Worm (Caenorhabditis elegans) whole organism, L4 larva: Measurements from ENCODE around the gene F31B12.3.

Experiments used
- F26F4.8 ChIP-seq: fragments of 200-800 bp; sonication (Bioruptor generic); conservative IDR thresholded peaks from 2 replicates; pipeline ENCODE4 v1.3.6; 2022; ENCODE audit warnings: missing genetic modification characterization, missing compliant biosample characterization
- F37D6.2 ChIP-seq: sonication (generic microtip); optimal IDR thresholded peaks from 2 replicates; lab custom pipeline; 2016; ENCODE audit warnings: mild to moderate bottlenecking, missing genetic modification characterization, missing compliant biosample characterization
- F49E8.2 ChIP-seq: sonication (generic microtip); optimal IDR thresholded peaks from 2 replicates; lab custom pipeline; 2016; ENCODE audit warnings: missing compliant biosample characterization, mild to moderate bottlenecking, missing genetic modification characterization, borderline replicate concordance
- Y5F2A.4 ChIP-seq: fragments of 200-800 bp; sonication (Bioruptor generic); optimal IDR thresholded peaks from 2 replicates; lab custom pipeline; 2018; ENCODE audit warnings: mild to moderate bottlenecking, missing genetic modification characterization, missing compliant biosample characterization
- ZK546.5 ChIP-seq, 2 experiments: sonication (generic microtip); optimal IDR thresholded peaks; 2 replicates each; lab custom pipeline; 2017; ENCODE audit warnings: missing biosample characterization in 2 of 2, missing genetic modification characterization in 2 of 2
- aha-1 ChIP-seq: fragments of 150-350 bp; peaks from one replicate; lab custom pipeline; 2014; ENCODE audit warnings: missing biosample characterization, missing genetic modification characterization
- ceh-44 ChIP-seq: fragments of 200-800 bp; sonication (Bioruptor generic); IDR thresholded peaks from 2 replicates; pipeline ENCODE4 v1.3.6; 2022; ENCODE audit warnings: missing genetic modification reagents, missing genetic modification characterization, missing compliant biosample characterization
- ceh-82 ChIP-seq: sonication (generic microtip); optimal IDR thresholded peaks from 2 replicates; lab custom pipeline; 2017; ENCODE audit warnings: missing biosample characterization, missing genetic modification characterization
- daf-12 ChIP-seq: fragments of 150-350 bp; optimal IDR thresholded peaks from 2 replicates; lab custom pipeline; 2014; ENCODE audit warnings: missing biosample characterization, missing genetic modification reagents, missing genetic modification characterization
- daf-16 ChIP-seq, 3 experiments: sonication (generic microtip); optimal IDR thresholded peaks; 2 replicates each; lab custom pipeline; 2016 to 2017; ENCODE audit warnings: missing genetic modification characterization in 3 of 3, missing genetic modification reagents in 3 of 3, mild to moderate bottlenecking in 2 of 3, missing compliant biosample characterization in 2 of 3, missing biosample characterization in 1 of 3, moderate library complexity in 1 of 3
- daf-8 ChIP-seq: fragments of 200-800 bp; sonication (Bioruptor generic); IDR thresholded peaks from 2 replicates; pipeline ENCODE4 v1.3.6; 2022; ENCODE audit warnings: missing genetic modification characterization, missing compliant biosample characterization
- dmd-6 ChIP-seq: fragments of 200-800 bp; sonication (Bioruptor generic); IDR thresholded peaks from 2 replicates; pipeline ENCODE4 v1.3.6; 2022; ENCODE audit warnings: missing genetic modification reagents, missing genetic modification characterization, missing compliant biosample characterization
- duxl-1 ChIP-seq: sonication (generic microtip); optimal IDR thresholded peaks from 2 replicates; lab custom pipeline; 2016; ENCODE audit warnings: mild to moderate bottlenecking, missing genetic modification characterization, moderate library complexity, missing compliant biosample characterization; ENCODE audit not compliant: poor library complexity
- dve-1 ChIP-seq: sonication (generic microtip); optimal IDR thresholded peaks from 2 replicates; lab custom pipeline; 2017; ENCODE audit warnings: antibody characterized with exemption, mild to moderate bottlenecking, missing genetic modification characterization, missing compliant biosample characterization; ENCODE audit not compliant: insufficient read depth
- egl-43 ChIP-seq: fragments of 200-800 bp; sonication (Bioruptor generic); IDR thresholded peaks from 2 replicates; pipeline ENCODE4 v1.3.6; 2022; ENCODE audit warnings: missing genetic modification reagents, missing genetic modification characterization, missing compliant biosample characterization
- hlh-11 ChIP-seq: fragments of 200-800 bp; sonication (Bioruptor generic); optimal IDR thresholded peaks from 2 replicates; lab custom pipeline; 2018; ENCODE audit warnings: mild to moderate bottlenecking, missing genetic modification characterization, missing compliant biosample characterization
- hlh-30 ChIP-seq: sonication (generic microtip); optimal IDR thresholded peaks from 2 replicates; lab custom pipeline; 2017; ENCODE audit warnings: antibody characterized with exemption, mild to moderate bottlenecking, missing genetic modification characterization, missing compliant biosample characterization; ENCODE audit not compliant: insufficient read depth
- lin-13 ChIP-seq: fragments of 150-350 bp; optimal IDR thresholded peaks from 2 replicates; lab custom pipeline; 2014; ENCODE audit warnings: missing biosample characterization, missing genetic modification reagents, missing genetic modification characterization
- lin-38 ChIP-seq: fragments of 200-800 bp; sonication (Bioruptor generic); IDR thresholded peaks from 2 replicates; pipeline ENCODE4 v1.3.6; 2022; ENCODE audit warnings: missing genetic modification reagents, missing genetic modification characterization, missing compliant biosample characterization
- lsy-2 ChIP-seq, 2 experiments: fragments of 150-350 bp in 1 of 2; sonication (generic microtip) in 1 of 2; optimal IDR thresholded peaks; 2 replicates each; lab custom pipeline; 2014 to 2017; ENCODE audit warnings: missing biosample characterization in 2 of 2, missing genetic modification characterization in 2 of 2
- mdl-1 ChIP-seq, 2 experiments: fragments of 150-350 bp in 1 of 2; sonication (generic microtip) in 1 of 2; optimal IDR thresholded peaks; 2 replicates each; lab custom pipeline; 2014 to 2017; ENCODE audit warnings: missing biosample characterization in 2 of 2, missing genetic modification characterization in 2 of 2
- mep-1 ChIP-seq: fragments of 150-350 bp; sonication (generic microtip); optimal IDR thresholded peaks from 3 replicates; lab custom pipeline; 2014; ENCODE audit warnings: missing biosample characterization, missing genetic modification characterization
- mxl-2 ChIP-seq: fragments of 200-800 bp; sonication (Bioruptor generic); conservative IDR thresholded peaks from 2 replicates; pipeline ENCODE4 v1.3.6; 2022; ENCODE audit warnings: missing genetic modification reagents, missing genetic modification characterization, missing compliant biosample characterization
- nhr-28 ChIP-seq: fragments of 150-350 bp; optimal IDR thresholded peaks from 2 replicates; lab custom pipeline; 2014; ENCODE audit warnings: missing biosample characterization, missing genetic modification characterization
- nhr-6 ChIP-seq: fragments of 150-350 bp; optimal IDR thresholded peaks from 2 replicates; lab custom pipeline; 2014; ENCODE audit warnings: missing biosample characterization, missing genetic modification characterization
- nhr-77 ChIP-seq: fragments of 150-350 bp; optimal IDR thresholded peaks from 2 replicates; lab custom pipeline; 2014; ENCODE audit warnings: missing biosample characterization, missing genetic modification characterization
- pha-4 ChIP-seq, 2 experiments: fragments of 150-350 bp in 1 of 2; fragments of 200-800 bp in 1 of 2; sonication (Bioruptor generic) in 1 of 2; IDR thresholded peaks in 1 of 2; optimal IDR thresholded peaks in 1 of 2; 2 replicates each; pipeline versions ENCODE4 v1.3.6 to Lab custom; 2014 to 2022; ENCODE audit warnings: missing genetic modification characterization in 2 of 2, missing genetic modification reagents in 2 of 2, missing biosample characterization in 1 of 2, missing compliant biosample characterization in 1 of 2
- php-3 ChIP-seq: fragments of 200-800 bp; sonication (Bioruptor generic); IDR thresholded peaks from 2 replicates; pipeline ENCODE4 v1.3.6; 2022; ENCODE audit warnings: missing genetic modification reagents, missing genetic modification characterization, missing compliant biosample characterization
- rbr-2 ChIP-seq: sonication (generic microtip); optimal IDR thresholded peaks from 2 replicates; lab custom pipeline; 2016; ENCODE audit warnings: missing genotype, missing genetic modification characterization, missing compliant biosample characterization
- saeg-2 ChIP-seq: fragments of 200-800 bp; sonication (Bioruptor generic); IDR thresholded peaks from 2 replicates; pipeline ENCODE4 v1.3.6; 2022; ENCODE audit warnings: missing genetic modification reagents, missing genetic modification characterization, missing compliant biosample characterization
- set-16 ChIP-seq: fragments of 200-800 bp; sonication (Bioruptor generic); IDR thresholded peaks from 2 replicates; pipeline ENCODE4 v1.3.6; 2022; ENCODE audit warnings: missing genetic modification reagents, missing genetic modification characterization, missing compliant biosample characterization
- spr-3 ChIP-seq: fragments of 200-800 bp; sonication (Bioruptor generic); optimal IDR thresholded peaks from 2 replicates; lab custom pipeline; 2018; ENCODE audit warnings: mild to moderate bottlenecking, missing genetic modification characterization, missing compliant biosample characterization
- tag-97 ChIP-seq: fragments of 200-800 bp; sonication (Bioruptor generic); IDR thresholded peaks from 2 replicates; pipeline ENCODE4 v1.3.6; 2022; ENCODE audit warnings: missing genetic modification characterization, missing compliant biosample characterization
- tra-1 ChIP-seq: fragments of 200-800 bp; sonication (Bioruptor generic); IDR thresholded peaks from 2 replicates; pipeline ENCODE4 v1.3.6; 2022; ENCODE audit warnings: missing genetic modification reagents, missing genetic modification characterization, missing compliant biosample characterization
- unc-39 ChIP-seq: sonication (generic microtip); optimal IDR thresholded peaks from 2 replicates; lab custom pipeline; 2017; ENCODE audit warnings: missing biosample characterization, missing genetic modification characterization
- unc-62 ChIP-seq, 3 experiments: fragments of 150-350 bp in 1 of 3; sonication (generic microtip); optimal IDR thresholded peaks in 2 of 3; peaks in 1 of 3; 1 replicate in 1 of 3; 2 replicates in 2 of 3; lab custom pipeline; 2014 to 2017; ENCODE audit warnings: missing biosample characterization in 3 of 3, missing genetic modification characterization in 3 of 3, missing genetic modification reagents in 3 of 3, missing genotype in 1 of 3
- zfp-2 ChIP-seq: sonication (generic microtip); optimal IDR thresholded peaks from 2 replicates; lab custom pipeline; 2016; ENCODE audit warnings: mild to moderate bottlenecking, missing genetic modification characterization, missing compliant biosample characterization
- ztf-11 ChIP-seq: fragments of 150-350 bp; optimal IDR thresholded peaks from 2 replicates; lab custom pipeline; 2014; ENCODE audit warnings: missing biosample characterization, missing genetic modification characterization

The F31B12.3 gene

DNA sequence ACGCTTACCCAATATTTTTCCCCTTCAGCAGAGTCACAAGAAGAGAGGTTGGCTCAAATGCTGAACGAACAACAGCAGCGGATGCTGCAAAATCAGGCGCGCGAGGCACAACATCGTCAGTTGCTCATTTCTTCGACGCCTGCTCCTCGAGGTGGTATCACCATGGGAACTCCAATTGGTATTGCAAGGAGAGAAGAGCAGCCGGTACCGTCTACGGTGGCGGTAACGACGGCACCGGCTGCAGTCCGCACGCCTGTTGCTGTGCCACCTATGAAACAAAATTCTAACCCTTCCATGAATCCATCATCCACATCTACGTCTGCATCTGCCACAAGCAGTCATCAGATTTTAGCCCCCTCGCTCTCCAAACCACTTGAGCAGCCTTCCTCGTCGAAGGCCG, 45.5 kb downstream of the F31B12.3 start:
- TF ChIP-seq tag-97 (GFP tag; lab: Robert Waterston, UW) (0 out of 2 replicates have a peak, but pooled peaks have one; percentile 17), aha-1 (tag; lab: Kevin White, UChicago) (peak; percentile 17), pha-4 (GFP tag; IDR thresholded peaks at IDR 0.05; lab: Robert Waterston, UW) (no peak), pha-4 (tag; optimal IDR thresholded peaks at IDR 0.05; lab: Kevin White, UChicago) (no peak), duxl-1 (tag; lab: Kevin White, UChicago) (no peak), F26F4.8 (GFP tag; lab: Robert Waterston, UW) (no peak), ceh-44 (GFP tag; lab: Robert Waterston, UW) (no peak), ztf-11 (tag; lab: Kevin White, UChicago) (no peak), nhr-6 (tag; lab: Kevin White, UChicago) (no peak), unc-62 (GFP tag; optimal IDR thresholded peaks at IDR 0.05 in 1 of 2; lab: Kevin White, UChicago) (peak in 1 of 2 experiments; percentile 26), unc-62 (tag; optimal IDR thresholded peaks at IDR 0.05; lab: Kevin White, UChicago) (no peak), lin-38 (GFP tag; lab: Robert Waterston, UW) (no peak), zfp-2 (tag; lab: Kevin White, UChicago) (no peak), egl-43 (0 out of 2 replicates have a peak, but pooled peaks have one; percentile 50), set-16 (peak; percentile 53; the same call in 1 of the 2 replicates)
- TF ChIP-seq, all 104 proteins: peak for 5

ce11 chrX:10772763-10773162, 47.6 kb downstream of the F31B12.3 start:
- TF ChIP-seq dve-1 (tag; lab: Kevin White, UChicago) = peak; percentile 80
- no peak for TF ChIP-seq lin-13
- TF ChIP-seq daf-16 (GFP tag; optimal IDR thresholded peaks at IDR 0.05; lab: Kevin White, UChicago) = no peak
- TF ChIP-seq daf-16 (tag; optimal IDR thresholded peaks at IDR 0.05; lab: Kevin White, UChicago) = peak; percentile 15
- TF ChIP-seq nhr-28 = peak; percentile 48
- TF ChIP-seq unc-39 (tag; lab: Kevin White, UChicago) = no peak
- TF ChIP-seq lsy-2 (tag; optimal IDR thresholded peaks at IDR 0.05; lab: Kevin White, UChicago) = peak in 1 of 2 experiments; percentile 46
- no peak for TF ChIP-seq unc-62 (GFP tag; optimal IDR thresholded peaks at IDR 0.05 in 1 of 2; lab: Kevin White, UChicago)
- no peak for TF ChIP-seq unc-62 (tag; optimal IDR thresholded peaks at IDR 0.05; lab: Kevin White, UChicago)
- peak; percentile 51 for TF ChIP-seq mep-1
- TF ChIP-seq hlh-30 (tag; lab: Kevin White, UChicago) = peak; percentile 92
- no peak for TF ChIP-seq F37D6.2
- no peak for TF ChIP-seq spr-3 (GFP tag; lab: Kevin White, UChicago)
- peak; percentile 73 for TF ChIP-seq dmd-6
- TF ChIP-seq mdl-1 (tag; optimal IDR thresholded peaks at IDR 0.05; lab: Kevin White, UChicago) = peak in 1 of 2 experiments; percentile 44
- peak; percentile 50 for TF ChIP-seq hlh-11 (tag; lab: Kevin White, UChicago)
- no peak for TF ChIP-seq F49E8.2 (tag; lab: Kevin White, UChicago)
- no peak for TF ChIP-seq Y5F2A.4 (GFP tag; lab: Kevin White, UChicago)
- TF ChIP-seq nhr-6 (tag; lab: Kevin White, UChicago) = no peak
- peak; percentile 70; the same call in 1 of the 2 replicates for TF ChIP-seq mxl-2 (GFP tag; lab: Robert Waterston, UW)
- peak; percentile 10 for TF ChIP-seq nhr-77 (tag; lab: Kevin White, UChicago)
- no peak for TF ChIP-seq ceh-82
- TF ChIP-seq saeg-2 = no peak
- no peak for TF ChIP-seq ztf-11 (tag; lab: Kevin White, UChicago)
- 0 out of 2 replicates have a peak, but pooled peaks have one; percentile 47 for TF ChIP-seq tra-1
- TF ChIP-seq set-16 = no peak
- no peak for TF ChIP-seq ZK546.5 (tag; optimal IDR thresholded peaks at IDR 0.05; lab: Kevin White, UChicago)
- no peak for TF ChIP-seq daf-12 (tag; lab: Kevin White, UChicago)
- no peak for TF ChIP-seq rbr-2
- TF ChIP-seq daf-8 (GFP tag; lab: Robert Waterston, UW) = no peak
- TF ChIP-seq php-3 (GFP tag; lab: Robert Waterston, UW) = peak; percentile 70; the same call in 1 of the 2 replicates
- TF ChIP-seq, all 104 proteins: peak for 13
